Worm (Caenorhabditis elegans): ENCODE results near the gene stip-1.

- TF ChIP-seq zag-1 (tag; optimal IDR thresholded peaks at IDR 0.05): no peak
- TF ChIP-seq R02D3.7 (tag; optimal IDR thresholded peaks at IDR 0.05): no peak
- no peak for TF ChIP-seq mbf-1 (tag; optimal IDR thresholded peaks at IDR 0.05)
- TF ChIP-seq dmd-4 (tag; optimal IDR thresholded peaks at IDR 0.05): no peak
- TF ChIP-seq skn-1 (tag; optimal IDR thresholded peaks at IDR 0.05): no peak
- TF ChIP-seq mab-5 (tag; optimal IDR thresholded peaks at IDR 0.05): no peak
- no peak for TF ChIP-seq fos-1 (tag; optimal IDR thresholded peaks at IDR 0.05)
- no peak for TF ChIP-seq snpc-4 (tag; optimal IDR thresholded peaks at IDR 0.05)
- no peak for TF ChIP-seq ztf-11 (tag; optimal IDR thresholded peaks at IDR 0.05)
- TF ChIP-seq egl-27 (tag; optimal IDR thresholded peaks at IDR 0.05): no peak
- TF ChIP-seq F13H6.1 (tag; optimal IDR thresholded peaks at IDR 0.05): no peak
These were observed 43.7 kb upstream of the stip-1 start, which contains the start of gene gpd-1 for ce11 chrII:10393282-10394179.

Measured in whole organism, L2 larva.